Worm (Caenorhabditis elegans) whole organism, young adult: Measurements from ENCODE around the gene tiar-2.

Source experiments
- Y53G8AR.9 ChIP-seq: fragments of 200-800 bp; sonication (Bioruptor generic); conservative IDR thresholded peaks from 2 replicates; pipeline ENCODE4 v1.3.6; 2022; ENCODE audit warnings: missing genetic modification reagents, missing genetic modification characterization, missing compliant biosample characterization
- Y95B8A.8 ChIP-seq: fragments of 200-800 bp; sonication (Bioruptor generic); IDR thresholded peaks from 2 replicates; pipeline ENCODE4 v1.3.6; 2022; ENCODE audit warnings: missing genetic modification reagents, missing genetic modification characterization, missing compliant biosample characterization
- cebp-1 ChIP-seq, 2 experiments: fragments of 200-800 bp in 1 of 2; sonication (Bioruptor generic) in 1 of 2; sonication (generic microtip) in 1 of 2; IDR thresholded peaks in 1 of 2; optimal IDR thresholded peaks in 1 of 2; 2 replicates each; pipeline versions ENCODE4 v1.3.6 to Lab custom; 2017 to 2022; ENCODE audit warnings: missing compliant biosample characterization in 2 of 2, missing genetic modification characterization in 2 of 2, mild to moderate bottlenecking in 1 of 2, missing genetic modification reagents in 1 of 2, moderate library complexity in 1 of 2
- chd-7 ChIP-seq: sonication (generic microtip); optimal IDR thresholded peaks from 2 replicates; lab custom pipeline; 2016; ENCODE audit warnings: mild to moderate bottlenecking, missing genetic modification characterization, moderate library complexity, missing compliant biosample characterization
- die-1 ChIP-seq: sonication (generic microtip); optimal IDR thresholded peaks from 2 replicates; lab custom pipeline; 2016; ENCODE audit warnings: missing genotype, mild to moderate bottlenecking, missing genetic modification characterization, missing compliant biosample characterization
- efl-1 ChIP-seq: fragments of 150-350 bp; optimal IDR thresholded peaks from 2 replicates; lab custom pipeline; 2014; ENCODE audit warnings: missing biosample characterization, missing genetic modification reagents, missing genetic modification characterization
- nhr-27 ChIP-seq: fragments of 200-800 bp; sonication (Bioruptor generic); optimal IDR thresholded peaks from 2 replicates; lab custom pipeline; 2018; ENCODE audit warnings: mild to moderate bottlenecking, missing genetic modification characterization, moderate library complexity, missing compliant biosample characterization
- nhr-90 ChIP-seq: sonication (generic microtip); optimal IDR thresholded peaks from 2 replicates; lab custom pipeline; 2016; ENCODE audit warnings: missing genotype, mild to moderate bottlenecking, missing genetic modification characterization, missing compliant biosample characterization
- snpc-1.1 ChIP-seq: sonication (generic microtip); optimal IDR thresholded peaks from 2 replicates; lab custom pipeline; 2017; ENCODE audit warnings: missing genetic modification characterization, mild to moderate bottlenecking, missing compliant biosample characterization, antibody characterized with exemption, moderate library complexity, missing genotype, missing genetic modification reagents; ENCODE audit not compliant: insufficient read depth
- unc-130 ChIP-seq: sonication (generic microtip); optimal IDR thresholded peaks from 2 replicates; lab custom pipeline; 2016; ENCODE audit warnings: missing genetic modification reagents, missing genetic modification characterization, missing compliant biosample characterization

- TF ChIP-seq nhr-90 = no peak
- no peak for TF ChIP-seq die-1 (tag; lab: Kevin White, UChicago)
- TF ChIP-seq Y95B8A.8 = no peak
- no peak for TF ChIP-seq Y53G8AR.9 (GFP tag; lab: Robert Waterston, UW)
- no peak for TF ChIP-seq efl-1 (GFP tag; lab: Kevin White, UChicago)
- no peak for TF ChIP-seq chd-7 (tag; lab: Kevin White, UChicago)
- no peak for TF ChIP-seq cebp-1 (GFP tag; IDR thresholded peaks at IDR 0.05; lab: Robert Waterston, UW)
- no peak for TF ChIP-seq cebp-1 (tag; optimal IDR thresholded peaks at IDR 0.05; lab: Kevin White, UChicago)
- TF ChIP-seq nhr-27 (tag; lab: Kevin White, UChicago) = no peak
- TF ChIP-seq unc-130 (GFP tag; lab: Kevin White, UChicago) = no peak
- TF ChIP-seq snpc-1.1 (tag; lab: Kevin White, UChicago) = no peak
Observed at ce11 chrII:12799364-12799763, 30.9 kb downstream of the tiar-2 start.
